Worm (Caenorhabditis elegans): ENCODE data around the gene aipr-1.

DNA sequence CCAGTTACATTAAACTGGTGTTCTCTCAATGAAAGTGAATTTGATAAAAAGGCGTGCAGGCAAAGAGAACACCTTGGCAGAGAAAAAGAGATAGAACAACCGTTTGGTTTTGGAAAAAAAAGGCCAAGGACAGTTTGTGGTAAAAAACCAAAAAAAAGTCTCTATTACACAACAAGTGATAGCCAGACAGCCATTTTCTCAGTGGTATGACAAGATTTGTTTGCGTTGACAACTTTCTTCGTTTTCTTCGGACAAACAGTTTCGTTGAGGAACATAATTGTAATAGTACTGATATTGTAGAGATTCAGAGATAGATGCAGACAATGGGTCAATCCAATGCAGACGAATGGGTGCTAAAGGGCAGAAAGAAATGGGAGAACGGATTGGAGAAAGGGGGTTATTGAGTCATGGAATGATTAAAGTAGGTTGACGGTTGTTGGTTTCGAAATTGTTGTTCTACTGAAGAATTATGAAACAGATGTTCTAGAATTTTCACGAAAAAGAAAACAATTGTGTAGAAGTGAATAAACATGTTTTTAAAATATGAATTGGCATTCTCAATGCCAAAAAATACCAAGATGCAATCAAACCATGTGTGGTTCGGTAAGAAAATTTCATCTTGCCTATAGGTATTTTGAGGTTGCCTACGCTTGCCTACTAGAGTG, 31.7 kb downstream of the aipr-1 start:
- TF ChIP-seq med-1 (GFP tag; optimal IDR thresholded peaks at IDR 0.05; ENCODE audit: insufficient read depth) (no peak), ref-1 (GFP tag; conservative IDR thresholded peaks at IDR 0.05) (no peak), ztf-23 (GFP tag; IDR thresholded peaks at IDR 0.05) (0 out of 2 replicates have a peak, but pooled peaks have one; percentile 50)

All from whole organism, midembryonic.